Worm (Caenorhabditis elegans) whole organism, late embryonic: ENCODE measurements around the gene T26H5.14.

ENCODE experiments used
- C38D4.7 ChIP-seq: fragments of 200-800 bp; sonication (Bioruptor generic); optimal IDR thresholded peaks from 2 replicates; lab custom pipeline; 2018; ENCODE audit warnings: mild to moderate bottlenecking, missing genetic modification characterization, moderate library complexity, missing compliant biosample characterization
- F13H6.1 ChIP-seq: sonication (generic microtip); optimal IDR thresholded peaks from 2 replicates; lab custom pipeline; 2016; ENCODE audit warnings: missing genetic modification characterization, missing compliant biosample characterization
- ama-1 ChIP-seq: fragments of 150-350 bp; optimal IDR thresholded peaks from 2 replicates; lab custom pipeline; 2014
- ceh-48 ChIP-seq: sonication (generic microtip); optimal IDR thresholded peaks from 2 replicates; lab custom pipeline; 2016; ENCODE audit warnings: missing genetic modification characterization, inconsistent platforms, missing compliant biosample characterization
- dmd-4 ChIP-seq: sonication (generic microtip); optimal IDR thresholded peaks from 2 replicates; lab custom pipeline; 2016; ENCODE audit warnings: borderline replicate concordance, missing genetic modification characterization, missing compliant biosample characterization
- gmeb-2 ChIP-seq: sonication (generic microtip); optimal IDR thresholded peaks from 2 replicates; lab custom pipeline; 2016; ENCODE audit warnings: missing genetic modification characterization, inconsistent platforms, missing compliant biosample characterization
- tbx-2 ChIP-seq: sonication (generic microtip); optimal IDR thresholded peaks from 2 replicates; lab custom pipeline; 2016; ENCODE audit warnings: missing genetic modification characterization, missing compliant biosample characterization
- ztf-16 ChIP-seq: sonication (generic microtip); optimal IDR thresholded peaks from 2 replicates; lab custom pipeline; 2017; ENCODE audit warnings: missing genetic modification characterization, missing compliant biosample characterization

- TF ChIP-seq gmeb-2 = no peak
- no peak for TF ChIP-seq F13H6.1 (tag; lab: Kevin White, UChicago)
- no peak for TF ChIP-seq ztf-16 (tag; lab: Kevin White, UChicago)
- no peak for TF ChIP-seq ceh-48 (tag; lab: Kevin White, UChicago)
- no peak for TF ChIP-seq dmd-4 (tag; lab: Kevin White, UChicago)
- TF ChIP-seq ama-1 (lab: Kevin White, UChicago) = no peak
- no peak for TF ChIP-seq tbx-2 (tag; lab: Kevin White, UChicago)
- TF ChIP-seq C38D4.7 (GFP tag; lab: Kevin White, UChicago) = no peak
Observed at ce11 chrV:15417822-15418221, 31.1 kb upstream of the T26H5.14 start, which contains the start of gene T06E6.10.
